Fruit fly (Drosophila melanogaster) whole organism, embryonic: ENCODE measurements around the gene CG8128.

Experiments used
- Adf1 ChIP-seq: fragments of 200-800 bp; sonication (Bioruptor generic); IDR thresholded peaks from 2 replicates; pipeline ENCODE4 v1.3.6; 2022; ENCODE audit warnings: missing biosample characterization, missing genetic modification characterization
- CG10366 ChIP-seq: fragments of 200-800 bp; sonication (Bioruptor generic); IDR thresholded peaks from 2 replicates; pipeline ENCODE4 v1.3.6; 2022; ENCODE audit warnings: missing biosample characterization, missing genetic modification characterization
- CG10565 ChIP-seq: fragments of 200-800 bp; sonication (Bioruptor generic); optimal IDR thresholded peaks from 3 replicates; lab custom pipeline; 2016; ENCODE audit warnings: missing biosample characterization, mild to moderate bottlenecking, missing genetic modification characterization
- CG11398 ChIP-seq: fragments of 200-800 bp; sonication (Bioruptor generic); optimal IDR thresholded peaks from 2 replicates; lab custom pipeline; 2016; ENCODE audit warnings: missing biosample characterization, missing genetic modification characterization
- CG12071 ChIP-seq: fragments of 200-800 bp; sonication (Bioruptor generic); optimal IDR thresholded peaks from 3 replicates; lab custom pipeline; 2018; ENCODE audit warnings: missing biosample characterization, mild to moderate bottlenecking, missing genetic modification characterization
- CG13123 ChIP-seq: fragments of 200-800 bp; sonication (Bioruptor generic); optimal IDR thresholded peaks from 2 replicates; lab custom pipeline; 2016; ENCODE audit warnings: missing biosample characterization, missing genetic modification characterization
- CG13287 ChIP-seq: fragments of 200-800 bp; sonication (Bioruptor generic); IDR thresholded peaks from 2 replicates; pipeline ENCODE4 v1.3.6; 2022; ENCODE audit warnings: missing biosample characterization, missing genetic modification characterization; ENCODE audit not compliant: partially characterized antibody
- CG17802 ChIP-seq: fragments of 200-800 bp; sonication (Bioruptor generic); optimal IDR thresholded peaks from 2 replicates; lab custom pipeline; 2018; ENCODE audit warnings: missing biosample characterization, mild to moderate bottlenecking, missing genetic modification characterization, moderate library complexity
- CG30020 ChIP-seq: fragments of 200-800 bp; optimal IDR thresholded peaks from 2 replicates; lab custom pipeline; 2019; ENCODE audit warnings: missing biosample characterization, mild to moderate bottlenecking, missing genetic modification characterization, moderate library complexity
- CG30403 ChIP-seq: fragments of 200-800 bp; sonication (Bioruptor generic); optimal IDR thresholded peaks from 3 replicates; lab custom pipeline; 2016; ENCODE audit warnings: missing biosample characterization, missing genetic modification characterization
- CG4424 ChIP-seq: fragments of 200-800 bp; sonication (Bioruptor generic); optimal IDR thresholded peaks from 3 replicates; lab custom pipeline; 2016; ENCODE audit warnings: missing biosample characterization, missing genetic modification characterization
- CG4854 ChIP-seq: fragments of 200-800 bp; sonication (Bioruptor generic); optimal IDR thresholded peaks from 2 replicates; lab custom pipeline; 2016; ENCODE audit warnings: missing biosample characterization, missing genetic modification characterization, inconsistent platforms
- CG5180 ChIP-seq: fragments of 200-800 bp; sonication (Bioruptor generic); optimal IDR thresholded peaks from 3 replicates; lab custom pipeline; 2017; ENCODE audit warnings: missing biosample characterization, missing genetic modification characterization, mild to moderate bottlenecking, moderate library complexity, missing genetic modification reagents
- CG5953 ChIP-seq: fragments of 200-800 bp; sonication (Bioruptor generic); IDR thresholded peaks from 2 replicates; pipeline ENCODE4 v1.3.6; 2022; ENCODE audit warnings: missing biosample characterization, missing genetic modification characterization
- CG6683 ChIP-seq: fragments of 200-800 bp; sonication (Bioruptor generic); optimal IDR thresholded peaks from 2 replicates; lab custom pipeline; 2017; ENCODE audit warnings: missing biosample characterization, mild to moderate bottlenecking, missing genetic modification characterization, missing genetic modification reagents
- CG7839 ChIP-seq: fragments of 200-800 bp; sonication (Bioruptor generic); optimal IDR thresholded peaks from 3 replicates; lab custom pipeline; 2018; ENCODE audit warnings: missing biosample characterization, mild to moderate bottlenecking, missing genetic modification characterization, moderate library complexity
- CG8281 ChIP-seq: fragments of 200-800 bp; sonication (Bioruptor generic); optimal IDR thresholded peaks from 2 replicates; lab custom pipeline; 2018; ENCODE audit warnings: missing biosample characterization, mild to moderate bottlenecking, missing genetic modification characterization, moderate library complexity
- Chrac-16 ChIP-seq: fragments of 200-800 bp; sonication (Bioruptor generic); optimal IDR thresholded peaks from 3 replicates; lab custom pipeline; 2016; ENCODE audit warnings: missing biosample characterization, missing genetic modification characterization
- D19B ChIP-seq: fragments of 200-800 bp; sonication (Bioruptor generic); optimal IDR thresholded peaks from 2 replicates; lab custom pipeline; 2017; ENCODE audit warnings: missing biosample characterization, mild to moderate bottlenecking, missing genetic modification characterization
- Dek ChIP-seq: fragments of 200-800 bp; sonication (Bioruptor generic); optimal IDR thresholded peaks from 3 replicates; lab custom pipeline; 2019; ENCODE audit warnings: missing biosample characterization, mild to moderate bottlenecking, missing genetic modification characterization, moderate library complexity
- ERR ChIP-seq: fragments of 200-800 bp; sonication (Bioruptor generic); optimal IDR thresholded peaks from 2 replicates; lab custom pipeline; 2016; ENCODE audit warnings: missing biosample characterization, missing genetic modification characterization
- Hey ChIP-seq: fragments of 200-800 bp; sonication (Bioruptor generic); optimal IDR thresholded peaks from 3 replicates; lab custom pipeline; 2018; ENCODE audit warnings: missing biosample characterization, mild to moderate bottlenecking, missing genetic modification characterization
- Meics ChIP-seq: fragments of 200-800 bp; sonication (Bioruptor generic); optimal IDR thresholded peaks from 2 replicates; lab custom pipeline; 2017; ENCODE audit warnings: missing biosample characterization, mild to moderate bottlenecking, missing genetic modification characterization
- Nf-YC ChIP-seq: fragments of 200-800 bp; optimal IDR thresholded peaks from 3 replicates; lab custom pipeline; 2019; ENCODE audit warnings: missing biosample characterization, mild to moderate bottlenecking, missing genetic modification characterization, moderate library complexity
- Optix ChIP-seq: fragments of 200-800 bp; sonication (Bioruptor generic); IDR thresholded peaks from 3 replicates; pipeline ENCODE4 v1.3.6; 2022; ENCODE audit warnings: missing biosample characterization, missing genetic modification characterization
- Rfx ChIP-seq: fragments of 200-800 bp; sonication (Bioruptor generic); IDR thresholded peaks from 2 replicates; pipeline ENCODE4 v1.3.6; 2022; ENCODE audit warnings: missing biosample characterization, missing genetic modification characterization
- Rx ChIP-seq: fragments of 200-800 bp; sonication (Bioruptor generic); IDR thresholded peaks from 2 replicates; pipeline ENCODE4 v1.3.6; 2022; ENCODE audit warnings: missing biosample characterization, missing genetic modification characterization
- Six4 ChIP-seq: fragments of 200-800 bp; sonication (Bioruptor generic); optimal IDR thresholded peaks from 2 replicates; lab custom pipeline; 2016; ENCODE audit warnings: missing biosample characterization, missing genetic modification characterization
- aop ChIP-seq: fragments of 200-800 bp; sonication (Bioruptor generic); IDR thresholded peaks from 2 replicates; pipeline ENCODE4 v1.3.6; 2022; ENCODE audit warnings: missing biosample characterization, missing genetic modification characterization
- ato ChIP-seq: fragments of 200-800 bp; sonication (Bioruptor generic); IDR thresholded peaks from 2 replicates; pipeline ENCODE4 v1.3.6; 2022; ENCODE audit warnings: missing biosample characterization, missing genetic modification characterization; ENCODE audit not compliant: partially characterized antibody
- bowl ChIP-seq: fragments of 200-800 bp; sonication (Bioruptor generic); IDR thresholded peaks from 2 replicates; pipeline ENCODE4 v1.3.6; 2022; ENCODE audit warnings: missing biosample characterization, missing genetic modification characterization
- btn ChIP-seq: fragments of 200-800 bp; sonication (Bioruptor generic); optimal IDR thresholded peaks from 2 replicates; lab custom pipeline; 2016; ENCODE audit warnings: missing biosample characterization, missing genetic modification characterization
- dmrt99B ChIP-seq: fragments of 200-800 bp; sonication (Bioruptor generic); optimal IDR thresholded peaks from 2 replicates; lab custom pipeline; 2018; ENCODE audit warnings: missing biosample characterization, mild to moderate bottlenecking, missing genetic modification characterization, moderate library complexity
- exex ChIP-seq: fragments of 200-800 bp; sonication (Bioruptor generic); optimal IDR thresholded peaks from 4 replicates; lab custom pipeline; 2018; ENCODE audit warnings: missing biosample characterization, mild to moderate bottlenecking, missing genetic modification characterization, moderate library complexity
- fd96Cb ChIP-seq: fragments of 200-800 bp; sonication (Bioruptor generic); optimal IDR thresholded peaks from 2 replicates; lab custom pipeline; 2018; ENCODE audit warnings: missing biosample characterization, mild to moderate bottlenecking, missing genetic modification characterization, moderate library complexity
- ftz-f1 ChIP-seq: fragments of 200-800 bp; sonication (Bioruptor generic); optimal IDR thresholded peaks from 2 replicates; lab custom pipeline; 2016; ENCODE audit warnings: missing biosample characterization, missing genetic modification characterization
- gcm ChIP-seq: fragments of 200-800 bp; sonication (Bioruptor generic); optimal IDR thresholded peaks from 2 replicates; lab custom pipeline; 2019; ENCODE audit warnings: missing biosample characterization, mild to moderate bottlenecking, missing genetic modification characterization, moderate library complexity
- gsb-n ChIP-seq: fragments of 200-800 bp; sonication (Bioruptor generic); optimal IDR thresholded peaks from 3 replicates; lab custom pipeline; 2018; ENCODE audit warnings: missing biosample characterization, mild to moderate bottlenecking, missing genetic modification characterization
- h ChIP-seq: fragments of >200 bp; optimal IDR thresholded peaks from 2 replicates; lab custom pipeline; 2017
- jigr1 ChIP-seq: fragments of 200-800 bp; sonication (Bioruptor generic); IDR thresholded peaks from 3 replicates; pipeline ENCODE4 v1.3.6; 2022; ENCODE audit warnings: missing biosample characterization, missing genetic modification characterization
- jumu ChIP-seq: fragments of 200-800 bp; sonication (Bioruptor generic); optimal IDR thresholded peaks from 3 replicates; lab custom pipeline; 2016; ENCODE audit warnings: missing biosample characterization, missing genetic modification characterization
- kay ChIP-seq: fragments of 200-800 bp; sonication (Bioruptor generic); optimal IDR thresholded peaks from 2 replicates; lab custom pipeline; 2016; ENCODE audit warnings: missing biosample characterization, missing genetic modification characterization
- lilli ChIP-seq: fragments of 200-800 bp; sonication (Bioruptor generic); optimal IDR thresholded peaks from 3 replicates; lab custom pipeline; 2016; ENCODE audit warnings: missing biosample characterization, missing genetic modification characterization
- otp ChIP-seq: fragments of 200-800 bp; sonication (Bioruptor generic); IDR thresholded peaks from 3 replicates; pipeline ENCODE4, ENCODE4 v1.3.6; 2022; ENCODE audit warnings: missing biosample characterization, missing genetic modification characterization
- pb ChIP-seq: fragments of 200-800 bp; sonication (Bioruptor generic); optimal IDR thresholded peaks from 3 replicates; lab custom pipeline; 2016; ENCODE audit warnings: missing biosample characterization, missing genetic modification characterization
- row ChIP-seq: fragments of 200-800 bp; sonication (Bioruptor generic); IDR thresholded peaks from 3 replicates; pipeline ENCODE4 v1.3.6; 2022; ENCODE audit warnings: missing biosample characterization, missing genetic modification characterization
- stwl ChIP-seq: fragments of 200-800 bp; sonication (Bioruptor generic); optimal IDR thresholded peaks from 3 replicates; lab custom pipeline; 2018; ENCODE audit warnings: missing biosample characterization, mild to moderate bottlenecking, missing genetic modification characterization, moderate library complexity
- sug ChIP-seq: fragments of 200-800 bp; optimal IDR thresholded peaks from 2 replicates; lab custom pipeline; 2019; ENCODE audit warnings: missing biosample characterization, mild to moderate bottlenecking, missing genetic modification characterization, moderate library complexity
- tna ChIP-seq: fragments of 200-800 bp; sonication (Bioruptor generic); IDR thresholded peaks from 2 replicates; pipeline ENCODE4 v1.3.6; 2022; ENCODE audit warnings: missing biosample characterization, missing genetic modification characterization; ENCODE audit not compliant: partially characterized antibody
- tup ChIP-seq: fragments of 200-800 bp; sonication (Bioruptor generic); optimal IDR thresholded peaks from 2 replicates; lab custom pipeline; 2016; ENCODE audit warnings: missing biosample characterization, mild to moderate bottlenecking, missing genetic modification characterization, moderate library complexity
- zen2 ChIP-seq: fragments of 200-800 bp; sonication (Bioruptor generic); IDR thresholded peaks from 3 replicates; pipeline ENCODE4 v1.3.6; 2022; ENCODE audit warnings: missing biosample characterization, missing genetic modification characterization; ENCODE audit not compliant: partially characterized antibody
- zfh1 ChIP-seq: fragments of 200-800 bp; sonication (Bioruptor generic); IDR thresholded peaks from 3 replicates; pipeline ENCODE4 v1.3.6; 2022; ENCODE audit warnings: missing biosample characterization, missing genetic modification characterization

The CG8128 gene

DNA sequence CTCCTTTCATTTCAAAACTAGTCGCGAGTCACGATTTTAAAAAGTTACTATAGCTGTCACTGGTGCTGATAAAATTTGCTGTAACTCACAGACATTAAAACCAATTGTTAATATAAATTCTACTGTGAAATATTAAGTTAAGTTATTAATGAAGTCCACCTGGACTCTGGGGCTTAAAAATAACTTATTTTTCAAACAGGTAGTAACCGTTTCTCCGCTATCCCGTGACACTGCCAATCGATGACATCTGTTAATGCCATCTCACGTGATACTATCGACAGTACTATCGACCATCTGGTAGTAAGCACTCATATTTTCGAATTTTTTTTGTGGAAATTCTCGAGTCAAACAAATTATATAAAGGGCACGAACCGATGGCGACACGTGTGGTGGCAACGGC, 36.7 kb downstream of the CG8128 start, which contains the start of the genes CG12379 and MagR (continued):
- TF ChIP-seq Rx (GFP tag; lab: Robert Waterston, UW) (no peak), CG5953 (GFP tag; lab: Robert Waterston, UW) (no peak), Nf-YC (tag; lab: Kevin White, UChicago) (peak; percentile 72), Dek (tag; lab: Kevin White, UChicago) (no peak), tup (GFP tag; lab: Kevin White, UChicago) (no peak), CG12071 (no peak), CG4424 (GFP tag; lab: Kevin White, UChicago) (peak; percentile 49), aop (GFP tag; lab: Robert Waterston, UW) (no peak), ftz-f1 (no peak), Rfx (GFP tag; lab: Robert Waterston, UW) (peak; percentile 72), bowl (GFP tag; lab: Robert Waterston, UW) (no peak), CG30403 (GFP tag; lab: Kevin White, UChicago) (peak; percentile 74), exex (tag; lab: Kevin White, UChicago) (no peak), lilli (GFP tag; lab: Kevin White, UChicago) (peak; percentile 82), CG13287 (peak; percentile 78), jumu (GFP tag; lab: Kevin White, UChicago) (peak; percentile 52), ato (GFP tag; lab: Robert Waterston, UW) (0 out of 2 replicates have a peak, but pooled peaks have one; percentile 31), stwl (tag; lab: Kevin White, UChicago) (no peak), Hey (no peak), row (GFP tag; lab: Robert Waterston, UW) (peak; percentile 95), fd96Cb (tag; lab: Kevin White, UChicago) (peak; percentile 4), btn (GFP tag; lab: Kevin White, UChicago) (no peak), CG10565 (no peak), CG13123 (GFP tag; lab: Kevin White, UChicago) (no peak), CG8281 (tag; lab: Kevin White, UChicago) (no peak), jigr1 (GFP tag; lab: Robert Waterston, UW) (no peak), CG17802 (no peak), gsb-n (tag; lab: Kevin White, UChicago) (no peak), ERR (no peak), CG30020 (peak; percentile 75), CG10366 (GFP tag; lab: Robert Waterston, UW) (peak; percentile 28; the same call in 1 of the 2 replicates), D19B (GFP tag; lab: Kevin White, UChicago) (no peak), zfh1 (GFP tag; lab: Robert Waterston, UW) (0 out of 3 replicates have a peak, but pooled peaks have one; percentile 6), sug (tag; lab: Kevin White, UChicago) (peak; percentile 83), gcm (no peak), Adf1 (0 out of 2 replicates have a peak, but pooled peaks have one; percentile 20), kay (GFP tag; lab: Kevin White, UChicago) (no peak), otp (GFP tag; lab: Robert Waterston, UW) (no peak), dmrt99B (tag; lab: Kevin White, UChicago) (no peak), zen2 (GFP tag; lab: Robert Waterston, UW) (peak; percentile 37; the same call in 1 of the 3 replicates), CG5180 (no peak), pb (GFP tag; lab: Kevin White, UChicago) (no peak), Meics (GFP tag; lab: Kevin White, UChicago) (peak; percentile 53), CG11398 (GFP tag; lab: Kevin White, UChicago) (peak; percentile 29), CG7839 (tag; lab: Kevin White, UChicago) (no peak), Chrac-16 (GFP tag; lab: Kevin White, UChicago) (peak; percentile 57), CG6683 (GFP tag; lab: Kevin White, UChicago) (no peak), Six4 (GFP tag; lab: Kevin White, UChicago) (peak; percentile 3), CG4854 (GFP tag; lab: Kevin White, UChicago) (no peak), tna (no peak), Optix (no peak), h (lab: Kevin White, UChicago) (no peak)
